Worm (Caenorhabditis elegans) whole organism, L4 larva: ENCODE data around the gene C03B1.6.
A peak's percentile ranks its signal among the peaks of the same experiment; 100 is the strongest.

Experiments used
- D1046.2 ChIP-seq: fragments of 200-800 bp; sonication (Bioruptor generic); IDR thresholded peaks from 2 replicates; pipeline ENCODE4 v1.3.6; 2022; ENCODE audit warnings: missing genetic modification characterization, missing compliant biosample characterization
- F37D6.2 ChIP-seq: sonication (generic microtip); optimal IDR thresholded peaks from 2 replicates; lab custom pipeline; 2016; ENCODE audit warnings: mild to moderate bottlenecking, missing genetic modification characterization, missing compliant biosample characterization
- F49E8.2 ChIP-seq: sonication (generic microtip); optimal IDR thresholded peaks from 2 replicates; lab custom pipeline; 2016; ENCODE audit warnings: missing compliant biosample characterization, mild to moderate bottlenecking, missing genetic modification characterization, borderline replicate concordance
- T20F7.1 ChIP-seq: fragments of 200-800 bp; sonication (Bioruptor generic); optimal IDR thresholded peaks from 2 replicates; lab custom pipeline; 2018; ENCODE audit warnings: mild to moderate bottlenecking, missing genetic modification characterization, missing compliant biosample characterization
- Y75B8A.6 ChIP-seq: fragments of 200-800 bp; sonication (Bioruptor generic); IDR thresholded peaks from 2 replicates; pipeline ENCODE4 v1.3.6; 2022; ENCODE audit warnings: missing genetic modification reagents, missing genetic modification characterization, missing compliant biosample characterization
- ZK546.5 ChIP-seq, 2 experiments: sonication (generic microtip); optimal IDR thresholded peaks; 2 replicates each; lab custom pipeline; 2017; ENCODE audit warnings: missing biosample characterization in 2 of 2, missing genetic modification characterization in 2 of 2
- aha-1 ChIP-seq: fragments of 150-350 bp; peaks from one replicate; lab custom pipeline; 2014; ENCODE audit warnings: missing biosample characterization, missing genetic modification characterization
- ama-1 ChIP-seq: fragments of 150-350 bp; optimal IDR thresholded peaks from 2 replicates; lab custom pipeline; 2014; ENCODE audit warnings: inconsistent platforms, mixed read lengths
- arid-1 ChIP-seq: fragments of 200-800 bp; sonication (Bioruptor generic); conservative IDR thresholded peaks from 2 replicates; pipeline ENCODE4 v1.3.6; 2022; ENCODE audit warnings: missing genetic modification reagents, missing genetic modification characterization, missing compliant biosample characterization
- ceh-20 ChIP-seq: fragments of 200-800 bp; sonication (Bioruptor generic); IDR thresholded peaks from 2 replicates; pipeline ENCODE4 v1.3.6; 2022; ENCODE audit warnings: missing genetic modification reagents, missing genetic modification characterization, missing compliant biosample characterization
- ceh-44 ChIP-seq: fragments of 200-800 bp; sonication (Bioruptor generic); IDR thresholded peaks from 2 replicates; pipeline ENCODE4 v1.3.6; 2022; ENCODE audit warnings: missing genetic modification reagents, missing genetic modification characterization, missing compliant biosample characterization
- ceh-82 ChIP-seq: sonication (generic microtip); optimal IDR thresholded peaks from 2 replicates; lab custom pipeline; 2017; ENCODE audit warnings: missing biosample characterization, missing genetic modification characterization
- dve-1 ChIP-seq: sonication (generic microtip); optimal IDR thresholded peaks from 2 replicates; lab custom pipeline; 2017; ENCODE audit warnings: antibody characterized with exemption, mild to moderate bottlenecking, missing genetic modification characterization, missing compliant biosample characterization; ENCODE audit not compliant: insufficient read depth
- egl-27 ChIP-seq: sonication (generic microtip); optimal IDR thresholded peaks from 3 replicates; lab custom pipeline; 2017; ENCODE audit warnings: missing biosample characterization, missing genetic modification reagents, missing genetic modification characterization
- fkh-10 ChIP-seq: fragments of 150-350 bp; optimal IDR thresholded peaks from 2 replicates; lab custom pipeline; 2014; ENCODE audit warnings: missing biosample characterization, missing genetic modification reagents, missing genetic modification characterization
- hif-1 ChIP-seq, 2 experiments: sonication (generic microtip); optimal IDR thresholded peaks; 2 replicates each; lab custom pipeline; 2016 to 2017; ENCODE audit warnings: missing compliant biosample characterization in 2 of 2, missing genetic modification characterization in 2 of 2, missing genetic modification reagents in 2 of 2, missing genotype in 2 of 2, mild to moderate bottlenecking in 1 of 2
- jun-1 ChIP-seq: fragments of 150-350 bp; optimal IDR thresholded peaks from 2 replicates; lab custom pipeline; 2014; ENCODE audit warnings: missing biosample characterization, missing genetic modification reagents, missing genetic modification characterization
- lin-1 ChIP-seq: fragments of 200-800 bp; sonication (Bioruptor generic); IDR thresholded peaks from 2 replicates; pipeline ENCODE4 v1.3.6; 2022; ENCODE audit warnings: missing genetic modification reagents, missing genetic modification characterization, missing compliant biosample characterization
- lin-29 ChIP-seq: fragments of 200-800 bp; sonication (Bioruptor generic); IDR thresholded peaks from 2 replicates; pipeline ENCODE4 v1.3.6; 2022; ENCODE audit warnings: missing genetic modification reagents, missing genetic modification characterization, missing compliant biosample characterization
- lin-39 ChIP-seq: fragments of 150-350 bp; optimal IDR thresholded peaks from 2 replicates; lab custom pipeline; 2014; ENCODE audit warnings: missing biosample characterization, missing genetic modification reagents, missing genetic modification characterization
- mdt-29 ChIP-seq: fragments of 200-800 bp; sonication (Bioruptor generic); IDR thresholded peaks from 2 replicates; pipeline ENCODE4 v1.3.6; 2022; ENCODE audit warnings: missing genetic modification reagents, missing genetic modification characterization, missing compliant biosample characterization
- mxl-2 ChIP-seq: fragments of 200-800 bp; sonication (Bioruptor generic); conservative IDR thresholded peaks from 2 replicates; pipeline ENCODE4 v1.3.6; 2022; ENCODE audit warnings: missing genetic modification reagents, missing genetic modification characterization, missing compliant biosample characterization
- nhr-11 ChIP-seq: fragments of 150-350 bp; optimal IDR thresholded peaks from 2 replicates; lab custom pipeline; 2014; ENCODE audit warnings: missing biosample characterization, missing genetic modification characterization
- nhr-28 ChIP-seq: fragments of 150-350 bp; optimal IDR thresholded peaks from 2 replicates; lab custom pipeline; 2014; ENCODE audit warnings: missing biosample characterization, missing genetic modification characterization
- nhr-48 ChIP-seq: sonication (generic microtip); optimal IDR thresholded peaks from 2 replicates; lab custom pipeline; 2016; ENCODE audit warnings: mild to moderate bottlenecking, missing genetic modification characterization, missing compliant biosample characterization
- nhr-77 ChIP-seq: fragments of 150-350 bp; optimal IDR thresholded peaks from 2 replicates; lab custom pipeline; 2014; ENCODE audit warnings: missing biosample characterization, missing genetic modification characterization
- saeg-2 ChIP-seq: fragments of 200-800 bp; sonication (Bioruptor generic); IDR thresholded peaks from 2 replicates; pipeline ENCODE4 v1.3.6; 2022; ENCODE audit warnings: missing genetic modification reagents, missing genetic modification characterization, missing compliant biosample characterization
- sdz-12 ChIP-seq: fragments of 200-800 bp; sonication (Bioruptor generic); optimal IDR thresholded peaks from 2 replicates; lab custom pipeline; 2018; ENCODE audit warnings: mild to moderate bottlenecking, missing genetic modification characterization, missing compliant biosample characterization
- set-16 ChIP-seq: fragments of 200-800 bp; sonication (Bioruptor generic); IDR thresholded peaks from 2 replicates; pipeline ENCODE4 v1.3.6; 2022; ENCODE audit warnings: missing genetic modification reagents, missing genetic modification characterization, missing compliant biosample characterization
- skn-1 ChIP-seq: fragments of 150-350 bp; optimal IDR thresholded peaks from 2 replicates; lab custom pipeline; 2014; ENCODE audit warnings: missing biosample characterization, missing genetic modification characterization
- spr-1 ChIP-seq: sonication (generic microtip); optimal IDR thresholded peaks from 2 replicates; lab custom pipeline; 2016; ENCODE audit warnings: mild to moderate bottlenecking, missing genetic modification characterization, missing compliant biosample characterization
- tra-1 ChIP-seq: fragments of 200-800 bp; sonication (Bioruptor generic); IDR thresholded peaks from 2 replicates; pipeline ENCODE4 v1.3.6; 2022; ENCODE audit warnings: missing genetic modification reagents, missing genetic modification characterization, missing compliant biosample characterization
- unc-130 ChIP-seq: sonication (generic microtip); optimal IDR thresholded peaks from 2 replicates; lab custom pipeline; 2016; ENCODE audit warnings: missing genetic modification reagents, missing genetic modification characterization, missing compliant biosample characterization

C03B1.6 gene

DNA sequence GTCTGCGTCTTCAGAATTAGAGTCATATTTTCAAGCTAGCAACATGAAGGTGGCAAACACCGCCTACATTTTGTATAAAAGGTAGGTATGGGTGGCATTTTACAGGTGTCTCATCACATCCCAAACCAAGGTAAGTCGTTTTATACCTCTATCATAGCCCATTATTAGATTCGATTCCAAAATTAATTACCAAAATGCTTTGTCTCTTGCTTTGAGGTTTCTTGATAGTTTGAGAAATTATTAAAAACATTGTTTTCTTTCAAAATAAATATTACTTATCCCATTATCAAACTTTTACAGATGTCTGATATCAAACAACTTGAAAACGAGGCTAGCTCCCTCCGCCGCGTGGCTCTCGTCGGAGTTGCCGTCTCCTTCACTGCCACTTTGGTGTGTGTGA, 24.0 kb upstream of the C03B1.6 start, which contains the start of gene col-168:
Gene col-168 (plus strand): TSS at position 301 of the 400 bp plus-strand sequence.
- no peak for TF ChIP-seq egl-27 (tag; lab: Kevin White, UChicago)
- TF ChIP-seq lin-29 (GFP tag; lab: Robert Waterston, UW) = no peak
- TF ChIP-seq mxl-2 (GFP tag; lab: Robert Waterston, UW) = no peak
- TF ChIP-seq nhr-11 (tag; lab: Kevin White, UChicago) = no peak
- TF ChIP-seq sdz-12 = no peak
- no peak for TF ChIP-seq tra-1 (GFP tag; lab: Robert Waterston, UW)
- no peak for TF ChIP-seq hif-1 (tag; optimal IDR thresholded peaks at IDR 0.05; lab: Kevin White, UChicago)
- no peak for TF ChIP-seq F49E8.2 (tag; lab: Kevin White, UChicago)
- TF ChIP-seq D1046.2 (GFP tag; lab: Robert Waterston, UW) = no peak
- TF ChIP-seq spr-1 (tag; lab: Kevin White, UChicago) = no peak
- TF ChIP-seq T20F7.1 (GFP tag; lab: Kevin White, UChicago) = no peak

DNA sequence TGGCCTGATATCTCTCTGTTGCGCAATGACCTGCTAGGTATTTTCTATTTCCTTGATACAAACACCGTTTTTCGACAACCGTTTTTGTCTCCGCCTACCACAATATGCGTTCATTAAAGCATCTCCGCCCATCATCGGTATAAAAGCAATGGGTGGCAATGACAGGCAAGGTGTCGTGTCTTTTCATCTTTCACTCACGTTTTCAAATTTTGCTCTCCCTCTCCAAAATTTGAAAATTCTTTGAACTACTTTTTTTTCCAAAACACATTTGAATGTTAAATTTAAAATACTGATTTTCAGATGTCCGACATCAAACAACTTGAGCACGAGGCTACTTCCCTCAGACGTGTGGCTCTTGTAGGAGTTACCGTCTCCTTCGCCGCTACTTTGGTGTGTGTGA, 21.3 kb upstream of the C03B1.6 start, which contains the start of gene col-169:
Gene col-169 (plus strand): TSS at position 301 of the 400 bp plus-strand sequence.
- TF ChIP-seq unc-130 (GFP tag; lab: Kevin White, UChicago) (no peak), aha-1 (tag; lab: Kevin White, UChicago) (peak; percentile 84)

DNA sequence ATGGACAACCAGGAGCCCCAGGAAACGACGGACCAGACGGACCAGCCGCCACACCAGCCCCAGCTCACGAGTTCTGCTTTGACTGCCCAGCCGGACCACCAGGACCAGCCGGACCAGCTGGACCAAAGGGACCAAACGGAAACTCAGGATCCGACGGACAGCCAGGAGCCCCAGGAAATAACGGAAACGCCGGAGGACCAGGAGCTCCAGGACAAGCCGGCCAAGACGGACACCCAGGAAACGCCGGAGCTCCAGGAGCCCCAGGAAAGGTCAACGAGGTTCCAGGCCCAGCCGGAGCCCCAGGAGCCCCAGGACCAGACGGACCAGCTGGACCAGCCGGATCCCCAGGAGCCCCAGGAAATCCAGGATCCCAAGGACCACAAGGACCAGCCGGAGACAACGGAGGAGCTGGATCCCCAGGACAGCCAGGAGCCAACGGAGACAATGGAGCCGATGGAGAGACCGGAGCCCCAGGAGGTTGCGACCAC, 20.5 kb upstream of the C03B1.6 start:
- peak; percentile 96 for TF ChIP-seq set-16 (GFP tag; lab: Robert Waterston, UW)
- TF ChIP-seq, all 104 proteins: peak for 1; not testable (repeated sequence) for 103

DNA sequence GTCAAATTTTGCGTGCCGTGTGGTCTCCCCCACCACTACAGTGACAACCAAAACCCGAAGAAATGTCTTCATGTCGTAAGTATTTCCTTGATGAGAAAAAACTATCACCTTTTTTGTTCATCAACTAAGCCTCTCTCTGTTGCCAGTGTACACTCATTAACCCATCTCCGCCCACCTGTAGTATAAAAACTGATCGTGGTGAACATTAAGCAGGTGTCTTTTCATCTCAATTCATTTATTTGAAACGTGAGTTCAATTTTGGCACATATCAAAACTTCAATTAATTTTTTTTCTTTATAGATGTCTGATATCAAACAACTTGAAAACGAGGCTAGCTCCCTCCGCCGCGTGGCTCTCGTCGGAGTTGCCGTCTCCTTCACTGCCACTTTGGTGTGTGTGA, 18.7 kb upstream of the C03B1.6 start, which contains the start of gene col-170:
Gene col-170 (plus strand): TSS at position 301 of the 400 bp plus-strand sequence.
- TF ChIP-seq arid-1 (GFP tag; lab: Robert Waterston, UW) (no peak), ceh-44 (GFP tag; lab: Robert Waterston, UW) (no peak), aha-1 (tag; lab: Kevin White, UChicago) (peak; percentile 81), nhr-48 (tag; lab: Kevin White, UChicago) (no peak), nhr-28 (peak; percentile 45), hif-1 (tag; optimal IDR thresholded peaks at IDR 0.05; lab: Kevin White, UChicago) (no peak), dve-1 (tag; lab: Kevin White, UChicago) (no peak)

DNA sequence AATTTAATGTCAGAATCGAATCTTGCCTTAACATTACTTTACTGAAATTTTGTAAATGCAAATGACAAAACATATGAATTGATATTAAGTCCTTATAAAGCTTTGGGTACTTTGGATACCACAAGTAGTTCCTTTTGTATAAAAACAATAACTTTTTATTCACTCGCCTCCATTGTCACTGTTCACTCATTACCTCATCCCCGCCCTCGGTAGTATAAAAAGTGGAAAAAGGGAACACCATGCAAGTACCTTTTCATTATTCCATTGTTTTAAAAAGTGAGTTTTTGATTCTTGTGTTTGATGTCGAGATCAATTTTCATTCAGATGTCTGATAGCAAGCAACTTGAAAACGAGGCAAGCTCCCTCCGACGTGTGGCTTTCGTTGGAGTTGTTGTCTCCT, 16.1 kb upstream of the C03B1.6 start, which contains the start of gene col-171:
Gene col-171 (plus strand): TSS at position 301 of the 400 bp plus-strand sequence.
- TF ChIP-seq lin-1 (GFP tag; lab: Robert Waterston, UW) (no peak), sdz-12 (no peak), mdt-29 (GFP tag; lab: Robert Waterston, UW) (no peak), skn-1 (tag; lab: Kevin White, UChicago) (no peak), lin-39 (no peak), set-16 (GFP tag; lab: Robert Waterston, UW) (no peak), D1046.2 (GFP tag; lab: Robert Waterston, UW) (no peak), fkh-10 (no peak), Y75B8A.6 (GFP tag; lab: Robert Waterston, UW) (no peak), dve-1 (tag; lab: Kevin White, UChicago) (no peak), nhr-77 (tag; lab: Kevin White, UChicago) (no peak), ZK546.5 (tag; optimal IDR thresholded peaks at IDR 0.05; lab: Kevin White, UChicago) (no peak), ceh-20 (GFP tag; lab: Robert Waterston, UW) (no peak), jun-1 (tag; lab: Kevin White, UChicago) (no peak), spr-1 (tag; lab: Kevin White, UChicago) (no peak), F37D6.2 (tag; lab: Kevin White, UChicago) (no peak), ama-1 (lab: Kevin White, UChicago) (no peak), ceh-82 (tag; lab: Kevin White, UChicago) (no peak), saeg-2 (no peak)
